Fruit fly (Drosophila melanogaster) whole organism, embryonic: ENCODE data around the gene mRpL28.

ENCODE experiments used
- B-H1 ChIP-seq: fragments of 200-800 bp; sonication (Bioruptor generic); IDR thresholded peaks from 3 replicates; pipeline ENCODE4 v1.3.6; 2022; ENCODE audit warnings: missing biosample characterization, missing genetic modification characterization
- B-H2 ChIP-seq: fragments of 200-800 bp; sonication (Bioruptor generic); optimal IDR thresholded peaks from 2 replicates; lab custom pipeline; 2018; ENCODE audit warnings: missing biosample characterization, mild to moderate bottlenecking, missing genetic modification characterization
- CG10959 ChIP-seq: fragments of 200-800 bp; sonication (Bioruptor generic); IDR thresholded peaks from 2 replicates; pipeline ENCODE4 v1.3.6; 2022; ENCODE audit warnings: missing biosample characterization, missing genetic modification characterization
- CG11093 ChIP-seq: fragments of 200-800 bp; sonication (Bioruptor generic); IDR thresholded peaks from 3 replicates; pipeline ENCODE4 v1.3.6; 2022; ENCODE audit warnings: missing biosample characterization, missing genetic modification characterization
- CG11504 ChIP-seq: fragments of 200-800 bp; sonication (Bioruptor generic); optimal IDR thresholded peaks from 3 replicates; lab custom pipeline; 2019; ENCODE audit warnings: missing biosample characterization, mild to moderate bottlenecking, missing genetic modification characterization, moderate library complexity
- CG1233 ChIP-seq: fragments of 200-800 bp; sonication (Bioruptor generic); optimal IDR thresholded peaks from 4 replicates; lab custom pipeline; 2018; ENCODE audit warnings: missing biosample characterization, mild to moderate bottlenecking, missing genetic modification characterization
- CG13296 ChIP-seq: fragments of 200-800 bp; sonication (Bioruptor generic); optimal IDR thresholded peaks from 3 replicates; lab custom pipeline; 2018; ENCODE audit warnings: missing biosample characterization, mild to moderate bottlenecking, missing genetic modification characterization
- CG14860 ChIP-seq: fragments of 200-800 bp; sonication (Bioruptor generic); IDR thresholded peaks from 3 replicates; pipeline ENCODE4 v1.3.6; 2022; ENCODE audit warnings: missing biosample characterization, missing genetic modification characterization; ENCODE audit not compliant: partially characterized antibody
- CG15011 ChIP-seq: fragments of 200-800 bp; sonication (Bioruptor generic); optimal IDR thresholded peaks from 3 replicates; lab custom pipeline; 2018; ENCODE audit warnings: missing biosample characterization, mild to moderate bottlenecking, missing genetic modification characterization
- CG15514 ChIP-seq: fragments of 200-800 bp; sonication (Bioruptor generic); optimal IDR thresholded peaks from 3 replicates; lab custom pipeline; 2017; ENCODE audit warnings: missing biosample characterization, missing genetic modification characterization, mild to moderate bottlenecking, moderate library complexity, missing genetic modification reagents
- CG15696 ChIP-seq: fragments of 200-800 bp; sonication (Bioruptor generic); optimal IDR thresholded peaks from 2 replicates; lab custom pipeline; 2019; ENCODE audit warnings: missing biosample characterization, mild to moderate bottlenecking, missing genetic modification characterization, moderate library complexity
- CG1647 ChIP-seq: fragments of 200-800 bp; sonication (Bioruptor generic); optimal IDR thresholded peaks from 3 replicates; lab custom pipeline; 2016; ENCODE audit warnings: missing biosample characterization, missing genetic modification characterization
- CG17385 ChIP-seq: fragments of 200-800 bp; sonication (Bioruptor generic); optimal IDR thresholded peaks from 3 replicates; lab custom pipeline; 2018; ENCODE audit warnings: missing biosample characterization, mild to moderate bottlenecking, missing genetic modification characterization
- CG18599 ChIP-seq: fragments of 200-800 bp; sonication (Bioruptor generic); optimal IDR thresholded peaks from 3 replicates; lab custom pipeline; 2017; ENCODE audit warnings: missing biosample characterization, missing genetic modification characterization, mild to moderate bottlenecking, moderate library complexity, missing genetic modification reagents
- CG2116 ChIP-seq: fragments of 200-800 bp; sonication (Bioruptor generic); optimal IDR thresholded peaks from 3 replicates; lab custom pipeline; 2018; ENCODE audit warnings: missing biosample characterization, mild to moderate bottlenecking, missing genetic modification characterization
- CG2875 ChIP-seq: fragments of 200-800 bp; sonication (Bioruptor generic); optimal IDR thresholded peaks from 2 replicates; lab custom pipeline; 2017; ENCODE audit warnings: missing biosample characterization, mild to moderate bottlenecking, missing genetic modification characterization, missing genetic modification reagents
- CG34224 ChIP-seq: fragments of 200-800 bp; sonication (Bioruptor generic); IDR thresholded peaks from 3 replicates; pipeline ENCODE4 v1.3.6; 2022; ENCODE audit warnings: missing biosample characterization, missing genetic modification characterization; ENCODE audit not compliant: partially characterized antibody
- CG3726 ChIP-seq: fragments of 200-800 bp; sonication (Bioruptor generic); IDR thresholded peaks from 3 replicates; pipeline ENCODE4, ENCODE4 v1.3.6; 2022; ENCODE audit warnings: missing biosample characterization, missing genetic modification characterization
- CG4730 ChIP-seq: fragments of 200-800 bp; sonication (Bioruptor generic); IDR thresholded peaks from 2 replicates; pipeline ENCODE4 v1.3.6; 2022; ENCODE audit warnings: missing biosample characterization, missing genetic modification characterization
- CG7372 ChIP-seq: fragments of 200-800 bp; sonication (Bioruptor generic); IDR thresholded peaks from 2 replicates; pipeline ENCODE4 v1.3.6; 2022; ENCODE audit warnings: missing biosample characterization, missing genetic modification characterization
- CG7786 ChIP-seq: fragments of 200-800 bp; sonication (Bioruptor generic); optimal IDR thresholded peaks from 2 replicates; lab custom pipeline; 2016; ENCODE audit warnings: missing biosample characterization, missing genetic modification characterization
- CG8281 ChIP-seq: fragments of 200-800 bp; sonication (Bioruptor generic); optimal IDR thresholded peaks from 2 replicates; lab custom pipeline; 2018; ENCODE audit warnings: missing biosample characterization, mild to moderate bottlenecking, missing genetic modification characterization, moderate library complexity
- CG8478 ChIP-seq: fragments of >200 bp; optimal IDR thresholded peaks from 2 replicates; lab custom pipeline; 2018
- Gug ChIP-seq: fragments of 200-800 bp; sonication (Bioruptor generic); IDR thresholded peaks from 4 replicates; pipeline ENCODE4 v1.3.6; 2022; ENCODE audit warnings: missing biosample characterization, missing genetic modification characterization
- Hr51 ChIP-seq, 2 experiments: fragments of 200-800 bp; sonication (Bioruptor generic); optimal IDR thresholded peaks; 2 replicates in 1 of 2; 3 replicates in 1 of 2; lab custom pipeline; 2016 to 2018; ENCODE audit warnings: missing biosample characterization in 2 of 2, missing genetic modification characterization in 2 of 2, mild to moderate bottlenecking in 1 of 2, moderate library complexity in 1 of 2
- Lpt ChIP-seq: fragments of >200 bp; optimal IDR thresholded peaks from 2 replicates; lab custom pipeline; 2018; ENCODE audit warnings: missing biosample characterization, missing genetic modification characterization
- MBD-R2 ChIP-seq: fragments of 200-800 bp; sonication (Bioruptor generic); IDR thresholded peaks from 2 replicates; pipeline ENCODE4 v1.3.6; 2022; ENCODE audit warnings: missing biosample characterization, missing genetic modification characterization
- Mad ChIP-seq: fragments of 200-800 bp; sonication (Bioruptor generic); optimal IDR thresholded peaks from 2 replicates; lab custom pipeline; 2016; ENCODE audit warnings: missing biosample characterization, missing genetic modification characterization
- Oli ChIP-seq: fragments of 200-800 bp; sonication (Bioruptor generic); optimal IDR thresholded peaks from 2 replicates; lab custom pipeline; 2018; ENCODE audit warnings: missing biosample characterization, mild to moderate bottlenecking, missing genetic modification characterization, moderate library complexity
- Ptx1 ChIP-seq: fragments of 200-800 bp; sonication (Bioruptor generic); IDR thresholded peaks from 2 replicates; pipeline ENCODE4 v1.3.6; 2022; ENCODE audit warnings: missing biosample characterization, missing genetic modification characterization
- Spps ChIP-seq: fragments of 200-800 bp; sonication (Bioruptor generic); optimal IDR thresholded peaks from 2 replicates; lab custom pipeline; 2018; ENCODE audit warnings: missing biosample characterization, mild to moderate bottlenecking, missing genetic modification characterization
- Taf1 ChIP-seq: fragments of 200-800 bp; sonication (Bioruptor generic); IDR thresholded peaks from 2 replicates; pipeline ENCODE4 v1.3.6; 2022; ENCODE audit warnings: missing biosample characterization, missing genetic modification characterization
- emc ChIP-seq: fragments of 200-800 bp; sonication (Bioruptor generic); optimal IDR thresholded peaks from 2 replicates; lab custom pipeline; 2016; ENCODE audit warnings: missing biosample characterization, missing genetic modification characterization
- exex ChIP-seq: fragments of 200-800 bp; sonication (Bioruptor generic); optimal IDR thresholded peaks from 4 replicates; lab custom pipeline; 2018; ENCODE audit warnings: missing biosample characterization, mild to moderate bottlenecking, missing genetic modification characterization, moderate library complexity
- eyg ChIP-seq: fragments of 200-800 bp; sonication (Bioruptor generic); optimal IDR thresholded peaks from 3 replicates; lab custom pipeline; 2016; ENCODE audit warnings: missing biosample characterization, missing genetic modification characterization
- fd96Cb ChIP-seq: fragments of 200-800 bp; sonication (Bioruptor generic); optimal IDR thresholded peaks from 2 replicates; lab custom pipeline; 2018; ENCODE audit warnings: missing biosample characterization, mild to moderate bottlenecking, missing genetic modification characterization, moderate library complexity
- fru ChIP-seq: fragments of >200 bp; optimal IDR thresholded peaks from 2 replicates; lab custom pipeline; 2017
- gt ChIP-seq: fragments of 200-800 bp; sonication (Bioruptor generic); IDR thresholded peaks from 2 replicates; pipeline ENCODE4 v1.3.6; 2022; ENCODE audit warnings: missing biosample characterization, missing genetic modification characterization
- hkb ChIP-seq, 2 experiments: fragments of 200-800 bp in 1 of 2; fragments of >200 bp in 1 of 2; sonication (Bioruptor generic) in 1 of 2; IDR thresholded peaks in 1 of 2; optimal IDR thresholded peaks in 1 of 2; 2 replicates each; pipeline versions ENCODE4 v1.3.6 to Lab custom; 2017 to 2022; ENCODE audit warnings: missing biosample characterization in 1 of 2, missing genetic modification characterization in 1 of 2
- hth ChIP-seq: fragments of >200 bp; optimal IDR thresholded peaks from 2 replicates; lab custom pipeline; 2017; ENCODE audit warnings: inconsistent platforms
- jumu ChIP-seq: fragments of 200-800 bp; sonication (Bioruptor generic); optimal IDR thresholded peaks from 3 replicates; lab custom pipeline; 2016; ENCODE audit warnings: missing biosample characterization, missing genetic modification characterization
- kni ChIP-seq: fragments of 200-800 bp; sonication (Bioruptor generic); optimal IDR thresholded peaks from 3 replicates; lab custom pipeline; 2017; ENCODE audit warnings: mild to moderate bottlenecking, missing biosample characterization, missing genetic modification reagents, missing genetic modification characterization
- mam ChIP-seq: fragments of 200-800 bp; sonication (Bioruptor generic); optimal IDR thresholded peaks from 3 replicates; lab custom pipeline; 2016; ENCODE audit warnings: missing biosample characterization, missing genetic modification characterization
- nom ChIP-seq: fragments of 200-800 bp; sonication (Bioruptor generic); optimal IDR thresholded peaks from 2 replicates; lab custom pipeline; 2017; ENCODE audit warnings: missing biosample characterization, missing genetic modification characterization, mild to moderate bottlenecking, moderate library complexity, missing genetic modification reagents
- so ChIP-seq: fragments of 200-800 bp; sonication (Bioruptor generic); IDR thresholded peaks from 3 replicates; pipeline ENCODE4 v1.3.6; 2022; ENCODE audit warnings: missing biosample characterization, missing genetic modification characterization
- sug ChIP-seq: fragments of 200-800 bp; optimal IDR thresholded peaks from 2 replicates; lab custom pipeline; 2019; ENCODE audit warnings: missing biosample characterization, mild to moderate bottlenecking, missing genetic modification characterization, moderate library complexity
- tin ChIP-seq: fragments of 200-800 bp; sonication (Bioruptor generic); optimal IDR thresholded peaks from 3 replicates; lab custom pipeline; 2016; ENCODE audit warnings: missing biosample characterization, missing genetic modification characterization
- toy ChIP-seq: fragments of 200-800 bp; sonication (Bioruptor generic); IDR thresholded peaks from 2 replicates; pipeline ENCODE4 v1.3.6; 2022; ENCODE audit warnings: missing biosample characterization, missing genetic modification characterization
- vfl ChIP-seq: fragments of 200-800 bp; sonication (Bioruptor generic); optimal IDR thresholded peaks from 2 replicates; lab custom pipeline; 2016; ENCODE audit warnings: missing biosample characterization, missing genetic modification characterization
- zen ChIP-seq: fragments of 200-800 bp; sonication (Bioruptor generic); optimal IDR thresholded peaks from 3 replicates; lab custom pipeline; 2018; ENCODE audit warnings: missing biosample characterization, mild to moderate bottlenecking, missing genetic modification characterization, moderate library complexity

mRpL28 gene

dm6 chr2L:5000287-5000871 lies 26.6 kb downstream of the mRpL28 start (continued):
- no peak for TF ChIP-seq hkb (optimal IDR thresholded peaks at IDR 0.05; lab: Kevin White, UChicago)
- peak; percentile 85 for TF ChIP-seq hkb (GFP tag; IDR thresholded peaks at IDR 0.05; lab: Robert Waterston, UW)
- TF ChIP-seq Ptx1 (GFP tag; lab: Robert Waterston, UW), result peak; percentile 83
- TF ChIP-seq Taf1, result peak; percentile 71
- TF ChIP-seq CG10959, result peak; percentile 70
- peak; percentile 95 for TF ChIP-seq CG15696 (tag; lab: Kevin White, UChicago)
- peak; percentile 74 for TF ChIP-seq tin (GFP tag; lab: Kevin White, UChicago)
- peak; percentile 78 for TF ChIP-seq CG17385 (GFP tag; lab: Kevin White, UChicago)
- peak; percentile 69 for TF ChIP-seq CG4730 (GFP tag; lab: Robert Waterston, UW)
- TF ChIP-seq B-H1 (GFP tag; lab: Robert Waterston, UW), result peak; percentile 58
- TF ChIP-seq CG15011 (GFP tag; lab: Kevin White, UChicago), result peak; percentile 81
- peak; percentile 86 for TF ChIP-seq CG1233 (GFP tag; lab: Kevin White, UChicago)
- no peak for TF ChIP-seq Lpt (GFP tag; lab: Kevin White, UChicago)
- peak; percentile 67 for TF ChIP-seq CG15514 (GFP tag; lab: Kevin White, UChicago)
- TF ChIP-seq toy (GFP tag; lab: Robert Waterston, UW), result 0 out of 2 replicates have a peak, but pooled peaks have one; percentile 53
- TF ChIP-seq fd96Cb, result peak; percentile 80
- TF ChIP-seq zen (tag; lab: Kevin White, UChicago), result peak; percentile 92
- peak; percentile 85 for TF ChIP-seq CG18599
- TF ChIP-seq emc (GFP tag; lab: Kevin White, UChicago), result peak; percentile 38
- TF ChIP-seq CG11093 (GFP tag; lab: Robert Waterston, UW), result peak; percentile 76
- TF ChIP-seq Oli, result peak; percentile 86
- TF ChIP-seq CG7372 (GFP tag; lab: Robert Waterston, UW), result peak; percentile 79
- peak; percentile 76 for TF ChIP-seq jumu (GFP tag; lab: Kevin White, UChicago)
- TF ChIP-seq nom (GFP tag; lab: Kevin White, UChicago), result peak; percentile 70
- peak; percentile 81 for TF ChIP-seq CG13296
- peak; percentile 43 for TF ChIP-seq B-H2 (GFP tag; lab: Kevin White, UChicago)
- peak; percentile 70 for TF ChIP-seq mam
- TF ChIP-seq CG3726 (GFP tag; lab: Robert Waterston, UW), result peak; percentile 16; the same call in 1 of the 3 replicates
- TF ChIP-seq CG8478 (lab: Kevin White, UChicago), result no peak
- TF ChIP-seq exex, result peak; percentile 33
- TF ChIP-seq CG14860 (GFP tag; lab: Robert Waterston, UW), result no peak
- peak; percentile 78 for TF ChIP-seq kni
- TF ChIP-seq Gug (GFP tag; lab: Robert Waterston, UW), result peak; percentile 66
- TF ChIP-seq CG34224 (GFP tag; lab: Robert Waterston, UW), result no peak
- peak; percentile 70 for TF ChIP-seq Mad (GFP tag; lab: Kevin White, UChicago)
- TF ChIP-seq eyg (GFP tag; lab: Kevin White, UChicago), result no peak
- TF ChIP-seq hth (lab: Kevin White, UChicago), result no peak
- TF ChIP-seq MBD-R2, result peak; percentile 33; the same call in 1 of the 2 replicates
- peak; percentile 23 to 87 for TF ChIP-seq Hr51 (GFP tag; optimal IDR thresholded peaks at IDR 0.05; lab: Kevin White, UChicago)
- peak; percentile 79 for TF ChIP-seq CG7786 (GFP tag; lab: Kevin White, UChicago)
- TF ChIP-seq CG11504 (tag; lab: Kevin White, UChicago), result peak; percentile 84
- peak; percentile 87 for TF ChIP-seq vfl
- TF ChIP-seq so (GFP tag; lab: Robert Waterston, UW), result peak; percentile 82
- TF ChIP-seq CG1647 (GFP tag; lab: Kevin White, UChicago), result peak; percentile 61
- TF ChIP-seq Spps, result peak; percentile 55
- peak; percentile 59 for TF ChIP-seq CG2116 (GFP tag; lab: Kevin White, UChicago)
- peak; percentile 57 for TF ChIP-seq CG8281 (tag; lab: Kevin White, UChicago)
- TF ChIP-seq sug (tag; lab: Kevin White, UChicago), result peak; percentile 80
- TF ChIP-seq fru, result no peak
- peak; percentile 52 for TF ChIP-seq CG2875
- TF ChIP-seq gt, result no peak
